Worm (Caenorhabditis elegans): ENCODE measurements around the gene Y39F10C.3.

DNA sequence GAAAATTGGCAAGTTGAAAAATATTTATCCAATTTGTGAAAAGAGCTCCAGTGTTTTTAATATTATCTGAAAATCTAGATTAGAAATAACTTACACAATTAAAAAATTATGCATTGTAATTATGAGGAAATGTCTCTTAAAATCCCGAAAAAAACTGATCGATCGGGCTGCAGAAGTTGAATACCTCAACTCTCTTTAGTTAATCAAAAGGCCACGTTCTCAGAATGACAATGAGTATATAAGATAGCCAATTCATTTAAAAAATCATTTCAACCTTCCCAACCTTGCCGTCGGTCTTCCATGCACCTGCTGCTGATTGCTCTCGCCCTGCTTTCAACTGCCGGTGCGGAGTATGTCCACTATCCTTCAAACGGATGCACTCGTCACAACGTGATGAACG, 15.5 kb downstream of the Y39F10C.3 start, which contains the start of gene T02H6.4:
- TF ChIP-seq ces-1 (GFP tag; optimal IDR thresholded peaks at IDR 0.05) (no peak), zag-1 (tag; optimal IDR thresholded peaks at IDR 0.05) (no peak), ama-1 (optimal IDR thresholded peaks at IDR 0.05) (no peak), mxl-2 (GFP tag; conservative IDR thresholded peaks at IDR 0.05) (no peak), nhr-48 (tag; optimal IDR thresholded peaks at IDR 0.05) (no peak), lsy-2 (tag; optimal IDR thresholded peaks at IDR 0.05) (no peak)

Data from whole organism, L4 larva.